Fruit fly (Drosophila melanogaster): ENCODE results near the gene CG4793.

CG4793 gene

DNA sequence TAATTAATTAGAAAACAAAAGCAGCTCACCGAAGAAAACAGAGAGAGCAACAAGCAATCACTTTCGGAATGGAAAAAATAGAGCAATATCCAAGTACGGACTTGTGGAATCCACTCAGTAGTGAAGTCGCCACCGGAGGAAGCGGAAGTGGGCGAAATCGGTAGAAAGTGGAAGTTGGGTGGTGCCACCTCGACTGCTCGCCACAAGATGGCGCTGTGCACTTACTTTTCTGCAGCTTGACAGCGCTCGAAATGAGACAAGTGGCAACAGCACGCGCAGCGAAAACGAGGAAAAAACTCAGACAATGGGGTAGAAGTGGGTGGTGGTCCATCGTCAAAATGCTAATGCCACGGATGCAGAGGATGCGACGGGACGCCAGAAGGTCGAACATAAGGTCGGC is 26.3 kb downstream of the CG4793 start (continued):
- no peak for TF ChIP-seq CG10654 (GFP tag; optimal IDR thresholded peaks at IDR 0.05)
- TF ChIP-seq CG13624 (GFP tag; optimal IDR thresholded peaks at IDR 0.05), result no peak
- TF ChIP-seq esg (GFP tag; conservative IDR thresholded peaks at IDR 0.05), result no peak
- TF ChIP-seq Chrac-16 (GFP tag; optimal IDR thresholded peaks at IDR 0.05), result no peak
- no peak for TF ChIP-seq MTF-1 (GFP tag; optimal IDR thresholded peaks at IDR 0.05; ENCODE audit: borderline replicate concordance)
- no peak for TF ChIP-seq CG6791 (GFP tag; IDR thresholded peaks at IDR 0.05; ENCODE audit: partially characterized antibody)
- TF ChIP-seq inv (GFP tag; IDR thresholded peaks at IDR 0.05; ENCODE audit: partially characterized antibody), result no peak
- no peak for TF ChIP-seq CG4404 (GFP tag; IDR thresholded peaks at IDR 0.05)
- TF ChIP-seq CG8765 (GFP tag; IDR thresholded peaks at IDR 0.05), result no peak
- TF ChIP-seq pum (GFP tag; optimal IDR thresholded peaks at IDR 0.05), result no peak
- TF ChIP-seq CG15514 (GFP tag; optimal IDR thresholded peaks at IDR 0.05), result no peak
- TF ChIP-seq pita (GFP tag; optimal IDR thresholded peaks at IDR 0.05), result no peak
- no peak for TF ChIP-seq CG17912 (GFP tag; optimal IDR thresholded peaks at IDR 0.05)
- no peak for TF ChIP-seq Dip3 (GFP tag; optimal IDR thresholded peaks at IDR 0.05)

dm6 chr2L:15957558-15957957 is 34.4 kb downstream of the CG4793 start, which contains the start of gene CG18063:
TSS of gene CG18063 (plus strand) at chr2L:15957858.
- TF ChIP-seq Fer2 (tag; optimal IDR thresholded peaks at IDR 0.05) (no peak), knrl (GFP tag; IDR thresholded peaks at IDR 0.05; ENCODE audit: partially characterized antibody) (no peak), p53 (GFP tag; optimal IDR thresholded peaks at IDR 0.05) (no peak), Elba2 (GFP tag; optimal IDR thresholded peaks at IDR 0.05) (no peak), CG1832 (GFP tag; optimal IDR thresholded peaks at IDR 0.05) (no peak), Dip3 (GFP tag; optimal IDR thresholded peaks at IDR 0.05) (no peak), CG32772 (GFP tag; IDR thresholded peaks at IDR 0.05) (no peak), en (GFP tag; optimal IDR thresholded peaks at IDR 0.05) (no peak)

DNA sequence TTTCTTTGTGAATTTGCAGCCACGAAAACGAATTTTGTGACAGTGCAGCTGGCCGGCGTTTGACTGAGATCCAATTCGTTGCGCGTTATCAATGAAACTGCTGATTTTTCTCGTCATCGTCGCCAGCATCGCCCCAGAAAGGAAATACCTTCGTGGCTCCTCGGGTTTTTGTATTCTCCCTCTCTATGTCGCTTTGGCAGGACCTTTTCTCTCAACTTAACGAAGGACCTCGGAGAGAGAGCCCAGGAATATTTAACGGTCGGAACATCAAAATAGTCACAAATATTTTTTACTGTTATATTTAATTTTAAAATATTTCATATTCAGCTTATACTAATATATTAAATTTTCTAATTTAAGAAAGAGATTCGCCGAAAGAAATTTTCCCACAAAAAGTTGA is 39.1 kb downstream of the CG4793 start, which contains the start of gene beat-Ib:
TSS of gene beat-Ib (minus strand) at position 101 of the 400 bp plus-strand sequence.
- TF ChIP-seq Deaf1 (tag; optimal IDR thresholded peaks at IDR 0.05) (peak; percentile 88), CG6791 (GFP tag; IDR thresholded peaks at IDR 0.05; ENCODE audit: partially characterized antibody) (no peak), aop (GFP tag; IDR thresholded peaks at IDR 0.05) (no peak), CG4282 (GFP tag; optimal IDR thresholded peaks at IDR 0.05) (no peak), CG1233 (GFP tag; optimal IDR thresholded peaks at IDR 0.05) (no peak), Trl (optimal IDR thresholded peaks at IDR 0.05) (peak in 1 of 2 experiments; percentile 13), Trl (GFP tag; optimal IDR thresholded peaks at IDR 0.05) (no peak)

Measured in whole organism, embryonic.